Fruit fly (Drosophila melanogaster) whole organism, embryonic: ENCODE measurements around the gene CG14401.

Experiments used
- CG10431 ChIP-seq: fragments of 200-800 bp; sonication (Bioruptor generic); optimal IDR thresholded peaks from 3 replicates; lab custom pipeline; 2018; ENCODE audit warnings: missing biosample characterization, mild to moderate bottlenecking, missing genetic modification characterization
- CG13624 ChIP-seq: fragments of 200-800 bp; sonication (Bioruptor generic); optimal IDR thresholded peaks from 2 replicates; lab custom pipeline; 2016; ENCODE audit warnings: missing biosample characterization, missing genetic modification characterization
- CG16815 ChIP-seq: fragments of 200-800 bp; sonication (Bioruptor generic); optimal IDR thresholded peaks from 3 replicates; lab custom pipeline; 2017; ENCODE audit warnings: missing biosample characterization, mild to moderate bottlenecking, missing genetic modification characterization
- CG7928 ChIP-seq: fragments of 200-800 bp; sonication (Bioruptor generic); optimal IDR thresholded peaks from 2 replicates; lab custom pipeline; 2017; ENCODE audit warnings: missing biosample characterization, mild to moderate bottlenecking, missing genetic modification characterization
- CG9609 ChIP-seq: fragments of 200-800 bp; sonication (Bioruptor generic); optimal IDR thresholded peaks from 3 replicates; lab custom pipeline; 2016; ENCODE audit warnings: missing biosample characterization, missing genetic modification characterization
- D19A ChIP-seq: fragments of 200-800 bp; optimal IDR thresholded peaks from 3 replicates; lab custom pipeline; 2019; ENCODE audit warnings: missing biosample characterization, mild to moderate bottlenecking, missing genetic modification characterization, moderate library complexity
- Mes4 ChIP-seq: fragments of 200-800 bp; sonication (Bioruptor generic); optimal IDR thresholded peaks from 2 replicates; lab custom pipeline; 2016; ENCODE audit warnings: missing biosample characterization, missing genetic modification characterization
- Rfx ChIP-seq: fragments of 200-800 bp; sonication (Bioruptor generic); IDR thresholded peaks from 2 replicates; pipeline ENCODE4 v1.3.6; 2022; ENCODE audit warnings: missing biosample characterization, missing genetic modification characterization
- Spps ChIP-seq: fragments of 200-800 bp; sonication (Bioruptor generic); optimal IDR thresholded peaks from 2 replicates; lab custom pipeline; 2018; ENCODE audit warnings: missing biosample characterization, mild to moderate bottlenecking, missing genetic modification characterization
- fd3F ChIP-seq: fragments of 200-800 bp; sonication (Bioruptor generic); optimal IDR thresholded peaks from 2 replicates; lab custom pipeline; 2018; ENCODE audit warnings: missing biosample characterization, mild to moderate bottlenecking, missing genetic modification characterization, moderate library complexity
- hb ChIP-seq: fragments of 200-800 bp; sonication (Bioruptor generic); IDR thresholded peaks from 3 replicates; pipeline ENCODE4 v1.3.6; 2022; ENCODE audit warnings: missing biosample characterization, missing genetic modification characterization; ENCODE audit not compliant: partially characterized antibody
- tna ChIP-seq: fragments of 200-800 bp; sonication (Bioruptor generic); IDR thresholded peaks from 2 replicates; pipeline ENCODE4 v1.3.6; 2022; ENCODE audit warnings: missing biosample characterization, missing genetic modification characterization; ENCODE audit not compliant: partially characterized antibody

DNA sequence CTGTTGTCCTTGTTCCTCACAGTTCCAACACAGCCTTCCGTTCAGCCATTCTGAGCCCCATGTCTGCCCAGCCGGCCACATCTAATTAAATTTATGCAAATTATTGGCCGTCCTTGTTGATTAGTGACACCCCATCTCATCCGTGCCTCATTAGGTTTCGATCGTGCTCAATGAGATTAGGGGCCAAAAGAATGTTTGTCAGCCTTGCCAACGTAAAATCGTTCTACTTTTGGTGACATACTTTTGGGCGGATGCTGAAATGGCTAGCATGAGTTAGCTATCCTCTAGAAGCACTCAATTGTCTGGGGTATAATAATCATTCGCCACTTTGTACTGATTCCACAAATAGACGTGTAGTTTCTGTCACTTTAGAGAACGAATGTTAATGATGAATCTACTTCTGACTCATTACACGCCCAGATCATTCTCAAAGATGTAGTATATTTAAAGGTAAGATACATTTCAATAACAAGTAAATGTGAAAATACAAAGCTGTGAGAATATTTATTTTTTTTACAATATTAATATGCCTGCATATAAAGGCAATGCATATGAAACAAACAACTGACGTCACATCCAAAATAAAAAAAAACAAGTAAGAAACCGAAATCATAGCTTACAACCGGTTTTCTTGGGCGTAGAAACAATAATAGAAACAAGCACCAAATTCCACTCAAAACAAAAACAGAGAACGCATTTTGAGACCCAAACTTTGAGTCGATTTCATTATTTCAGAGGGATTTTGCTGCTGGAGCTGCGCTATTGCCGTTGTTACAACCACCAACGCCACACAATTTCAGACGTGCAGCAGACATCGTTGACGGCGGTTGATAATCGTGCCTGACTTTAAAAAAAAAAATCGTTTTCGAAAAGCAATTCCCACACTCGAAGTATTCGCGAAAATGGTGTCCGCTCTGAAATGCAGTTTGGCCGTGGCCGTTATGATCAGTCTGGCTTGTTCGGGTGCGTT lies 11.0 kb upstream of the CG14401 start, which contains the start of gene bero:
- TF ChIP-seq tna (GFP tag; lab: Robert Waterston, UW) (peak; percentile 41; the same call in 1 of the 2 replicates), Rfx (no peak; the same call in 1 of the 2 replicates), CG7928 (no peak), CG10431 (GFP tag; lab: Kevin White, UChicago) (no peak), CG13624 (GFP tag; lab: Kevin White, UChicago) (no peak), D19A (tag; lab: Kevin White, UChicago) (peak; percentile 19), hb (GFP tag; lab: Robert Waterston, UW) (no peak), CG9609 (GFP tag; lab: Kevin White, UChicago) (no peak), fd3F (GFP tag; lab: Kevin White, UChicago) (no peak), CG16815 (GFP tag; lab: Kevin White, UChicago) (no peak), Spps (tag; lab: Kevin White, UChicago) (no peak), Mes4 (GFP tag; lab: Kevin White, UChicago) (no peak)
